Worm (Caenorhabditis elegans) whole organism, L2 larva: ENCODE data around the gene gei-6.

ENCODE experiments used
- C34F6.9 ChIP-seq: fragments of 150-350 bp; optimal IDR thresholded peaks from 2 replicates; lab custom pipeline; 2014; ENCODE audit warnings: missing biosample characterization, missing genetic modification characterization
- F13H6.1 ChIP-seq: sonication (generic microtip); optimal IDR thresholded peaks from 2 replicates; lab custom pipeline; 2016; ENCODE audit warnings: missing genetic modification characterization, missing compliant biosample characterization
- R02D3.7 ChIP-seq: fragments of 150-350 bp; optimal IDR thresholded peaks from 2 replicates; lab custom pipeline; 2014; ENCODE audit warnings: missing biosample characterization, missing genetic modification characterization
- Y55F3AM.14 ChIP-seq: fragments of 200-800 bp; sonication (Bioruptor generic); optimal IDR thresholded peaks from 2 replicates; lab custom pipeline; 2018; ENCODE audit warnings: mild to moderate bottlenecking, missing genetic modification characterization, missing compliant biosample characterization
- ZK546.5 ChIP-seq: sonication (generic microtip); optimal IDR thresholded peaks from 2 replicates; lab custom pipeline; 2017; ENCODE audit warnings: missing biosample characterization, missing genetic modification characterization
- alr-1 ChIP-seq: fragments of 150-350 bp; optimal IDR thresholded peaks from 2 replicates; lab custom pipeline; 2014; ENCODE audit warnings: missing biosample characterization, missing genetic modification characterization
- ama-1 ChIP-seq: fragments of 150-350 bp; optimal IDR thresholded peaks from 2 replicates; lab custom pipeline; 2018; ENCODE audit warnings: inconsistent platforms
- crh-2 ChIP-seq: sonication (generic microtip); optimal IDR thresholded peaks from 2 replicates; lab custom pipeline; 2017; ENCODE audit warnings: missing biosample characterization, missing genetic modification characterization
- dmd-4 ChIP-seq: sonication (generic microtip); optimal IDR thresholded peaks from 2 replicates; lab custom pipeline; 2017; ENCODE audit warnings: missing biosample characterization, missing genetic modification characterization
- egl-27 ChIP-seq: sonication (generic microtip); optimal IDR thresholded peaks from 3 replicates; lab custom pipeline; 2017; ENCODE audit warnings: missing biosample characterization, missing genetic modification reagents, missing genetic modification characterization
- elt-1 ChIP-seq: fragments of 150-350 bp; optimal IDR thresholded peaks from 2 replicates; lab custom pipeline; 2014; ENCODE audit warnings: missing biosample characterization, missing genetic modification characterization
- elt-3 ChIP-seq: sonication (generic microtip); optimal IDR thresholded peaks from 2 replicates; lab custom pipeline; 2017; ENCODE audit warnings: missing biosample characterization, missing genetic modification characterization
- fos-1 ChIP-seq: fragments of 150-350 bp; optimal IDR thresholded peaks from 2 replicates; lab custom pipeline; 2014; ENCODE audit warnings: missing biosample characterization, missing genetic modification characterization
- gmeb-1 ChIP-seq: fragments of 150-350 bp; optimal IDR thresholded peaks from 2 replicates; lab custom pipeline; 2014; ENCODE audit warnings: missing biosample characterization, missing genetic modification characterization
- lin-11 ChIP-seq: fragments of 150-350 bp; sonication (generic microtip); optimal IDR thresholded peaks from 2 replicates; lab custom pipeline; 2014; ENCODE audit warnings: missing biosample characterization, missing genetic modification characterization, inconsistent platforms, mixed read lengths
- lin-13 ChIP-seq: fragments of 150-350 bp; optimal IDR thresholded peaks from 2 replicates; lab custom pipeline; 2014; ENCODE audit warnings: missing biosample characterization, missing genetic modification reagents, missing genetic modification characterization
- lin-39 ChIP-seq: fragments of 150-350 bp; optimal IDR thresholded peaks from 2 replicates; lab custom pipeline; 2014; ENCODE audit warnings: missing biosample characterization, missing genetic modification reagents, missing genetic modification characterization
- lsy-2 ChIP-seq, 2 experiments: fragments of 150-350 bp in 1 of 2; sonication (generic microtip) in 1 of 2; optimal IDR thresholded peaks; 2 replicates each; lab custom pipeline; 2014 to 2017; ENCODE audit warnings: missing biosample characterization in 2 of 2, missing genetic modification characterization in 2 of 2
- mab-5 ChIP-seq: fragments of 150-350 bp; optimal IDR thresholded peaks from 2 replicates; lab custom pipeline; 2014; ENCODE audit warnings: missing biosample characterization, missing genetic modification characterization
- mbf-1 ChIP-seq: sonication (generic microtip); optimal IDR thresholded peaks from 2 replicates; lab custom pipeline; 2017; ENCODE audit warnings: missing biosample characterization, missing genetic modification characterization
- nhr-12 ChIP-seq: fragments of 150-350 bp; optimal IDR thresholded peaks from 2 replicates; lab custom pipeline; 2014; ENCODE audit warnings: missing biosample characterization, missing genetic modification characterization
- nhr-129 ChIP-seq: fragments of 150-350 bp; optimal IDR thresholded peaks from 2 replicates; lab custom pipeline; 2014; ENCODE audit warnings: missing biosample characterization, missing genetic modification characterization
- nhr-21 ChIP-seq: fragments of 150-350 bp; optimal IDR thresholded peaks from 2 replicates; lab custom pipeline; 2014; ENCODE audit warnings: missing biosample characterization, missing genetic modification characterization
- nhr-25 ChIP-seq: fragments of 150-350 bp; sonication (generic microtip); optimal IDR thresholded peaks from 3 replicates; lab custom pipeline; 2014; ENCODE audit warnings: missing biosample characterization, missing genetic modification characterization
- nhr-6 ChIP-seq: fragments of 150-350 bp; optimal IDR thresholded peaks from 2 replicates; lab custom pipeline; 2014; ENCODE audit warnings: missing biosample characterization, missing genetic modification characterization
- nhr-77 ChIP-seq: fragments of 150-350 bp; optimal IDR thresholded peaks from 2 replicates; lab custom pipeline; 2014; ENCODE audit warnings: missing biosample characterization, missing genetic modification characterization
- sem-4 ChIP-seq: fragments of 150-350 bp; optimal IDR thresholded peaks from 2 replicates; lab custom pipeline; 2014; ENCODE audit warnings: missing biosample characterization, missing genetic modification reagents, missing genetic modification characterization
- sma-3 ChIP-seq: sonication (generic microtip); optimal IDR thresholded peaks from 2 replicates; lab custom pipeline; 2016; ENCODE audit warnings: missing genetic modification reagents, missing genetic modification characterization, missing compliant biosample characterization
- sma-9 ChIP-seq, 2 experiments: fragments of 150-350 bp in 1 of 2; sonication (generic microtip) in 1 of 2; optimal IDR thresholded peaks; 2 replicates each; lab custom pipeline; 2014 to 2016; ENCODE audit warnings: missing genetic modification characterization in 2 of 2, mild to moderate bottlenecking in 1 of 2, missing biosample characterization in 1 of 2, missing compliant biosample characterization in 1 of 2, missing genetic modification reagents in 1 of 2, moderate library complexity in 1 of 2
- unc-39 ChIP-seq: fragments of 150-350 bp; optimal IDR thresholded peaks from 2 replicates; lab custom pipeline; 2014; ENCODE audit warnings: missing biosample characterization, missing genetic modification characterization
- unc-55 ChIP-seq: fragments of 150-350 bp; sonication (generic microtip); optimal IDR thresholded peaks from 3 replicates; lab custom pipeline; 2014; ENCODE audit warnings: missing biosample characterization, missing genetic modification reagents, missing genetic modification characterization
- unc-62 ChIP-seq: fragments of 150-350 bp; optimal IDR thresholded peaks from 2 replicates; lab custom pipeline; 2014; ENCODE audit warnings: missing biosample characterization, missing genetic modification reagents, missing genetic modification characterization
- zag-1 ChIP-seq: fragments of 150-350 bp; optimal IDR thresholded peaks from 2 replicates; lab custom pipeline; 2014; ENCODE audit warnings: missing biosample characterization, missing genetic modification characterization
- ztf-1 ChIP-seq: fragments of 200-800 bp; sonication (Bioruptor generic); conservative IDR thresholded peaks from 2 replicates; pipeline ENCODE4 v1.3.6; 2022; ENCODE audit warnings: missing genetic modification characterization, missing compliant biosample characterization
- ztf-11 ChIP-seq: sonication (generic microtip); optimal IDR thresholded peaks from 2 replicates; lab custom pipeline; 2017; ENCODE audit warnings: missing biosample characterization, missing genetic modification characterization
- ztf-4 ChIP-seq: fragments of 150-350 bp; optimal IDR thresholded peaks from 2 replicates; lab custom pipeline; 2014; ENCODE audit warnings: missing biosample characterization, missing genetic modification characterization

gei-6 gene

ce11 chrV:7230847-7231246, at the start of gene gei-6, which contains the start of gene krr-1:
TSS of gene gei-6 (minus strand) at chrV:7230848.
TSS of gene krr-1 (plus strand) at chrV:7231190.
- TF ChIP-seq unc-39 (no peak), alr-1 (tag; lab: Kevin White, UChicago) (no peak), nhr-25 (no peak), sem-4 (tag; lab: Kevin White, UChicago) (peak; percentile 52), sma-9 (GFP tag; optimal IDR thresholded peaks at IDR 0.05; lab: Kevin White, UChicago) (peak; percentile 47), sma-9 (tag; optimal IDR thresholded peaks at IDR 0.05; lab: Kevin White, UChicago) (no peak), nhr-12 (tag; lab: Kevin White, UChicago) (no peak), egl-27 (no peak), F13H6.1 (tag; lab: Kevin White, UChicago) (peak; percentile 46), sma-3 (GFP tag; lab: Kevin White, UChicago) (peak; percentile 43), zag-1 (tag; lab: Kevin White, UChicago) (no peak), ztf-11 (tag; lab: Kevin White, UChicago) (no peak), lin-11 (tag; lab: Kevin White, UChicago) (peak; percentile 59), C34F6.9 (tag; lab: Kevin White, UChicago) (peak; percentile 29), unc-55 (GFP tag; lab: Kevin White, UChicago) (peak; percentile 79), elt-1 (tag; lab: Kevin White, UChicago) (no peak), R02D3.7 (tag; lab: Kevin White, UChicago) (no peak), gmeb-1 (tag; lab: Kevin White, UChicago) (peak; percentile 75), lsy-2 (tag; optimal IDR thresholded peaks at IDR 0.05; lab: Kevin White, UChicago) (peak in 1 of 2 experiments; percentile 54), fos-1 (tag; lab: Kevin White, UChicago) (peak; percentile 15), Y55F3AM.14 (no peak), nhr-129 (peak; percentile 16), mab-5 (tag; lab: Kevin White, UChicago) (peak; percentile 49), lin-13 (GFP tag; lab: Kevin White, UChicago) (peak; percentile 10)

DNA sequence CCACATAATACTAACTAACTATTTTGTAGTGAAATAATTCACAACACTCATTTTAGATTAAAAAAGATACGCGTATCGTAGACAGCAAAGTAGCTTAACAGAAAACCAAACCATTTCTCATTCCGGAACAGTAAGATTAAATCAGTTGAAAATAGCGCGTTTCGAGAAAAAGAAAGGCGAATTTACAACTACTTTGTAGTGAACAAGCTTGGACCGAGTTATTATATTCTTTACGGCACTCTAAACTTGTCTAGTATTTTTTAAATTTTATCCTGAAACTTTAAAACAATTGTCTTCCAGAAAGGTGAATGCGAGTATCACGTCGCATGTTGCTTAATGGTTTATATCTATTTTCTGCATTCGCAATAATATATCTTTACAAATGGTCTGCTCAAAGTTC, 48.4 kb upstream of the gei-6 start, which contains the start of gene C13A2.4:
TSS of gene C13A2.4 (plus strand) at position 301 of the 400 bp plus-strand sequence.
- TF ChIP-seq ZK546.5 (no peak), zag-1 (tag; lab: Kevin White, UChicago) (no peak), sma-3 (GFP tag; lab: Kevin White, UChicago) (no peak)

DNA sequence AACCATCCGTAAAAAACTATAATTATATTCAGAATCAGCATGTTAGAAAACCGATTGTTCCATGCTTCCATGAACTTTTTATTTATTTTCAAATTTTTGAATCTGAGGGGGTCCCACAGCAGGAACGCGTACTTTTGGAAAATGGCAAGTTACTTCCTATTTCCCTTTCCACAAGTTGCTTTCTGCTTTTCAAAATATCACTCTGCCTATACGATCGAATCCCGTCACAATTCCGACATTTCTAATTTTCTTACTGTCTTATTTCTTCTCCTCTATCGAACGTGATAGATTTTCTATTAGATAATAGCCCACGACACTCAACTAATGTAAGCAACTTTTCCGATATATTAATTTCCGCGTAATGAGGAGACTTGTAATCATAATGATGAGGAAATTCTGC, 44.8 kb upstream of the gei-6 start, which contains the start of gene C13A2.5:
TSS of gene C13A2.5 (plus strand) at position 301 of the 400 bp plus-strand sequence.
- TF ChIP-seq mab-5 (tag; lab: Kevin White, UChicago) (no peak), ztf-11 (tag; lab: Kevin White, UChicago) (no peak), elt-3 (tag; lab: Kevin White, UChicago) (no peak), sem-4 (tag; lab: Kevin White, UChicago) (no peak), egl-27 (no peak), nhr-25 (no peak), ztf-4 (no peak), unc-62 (no peak)

DNA sequence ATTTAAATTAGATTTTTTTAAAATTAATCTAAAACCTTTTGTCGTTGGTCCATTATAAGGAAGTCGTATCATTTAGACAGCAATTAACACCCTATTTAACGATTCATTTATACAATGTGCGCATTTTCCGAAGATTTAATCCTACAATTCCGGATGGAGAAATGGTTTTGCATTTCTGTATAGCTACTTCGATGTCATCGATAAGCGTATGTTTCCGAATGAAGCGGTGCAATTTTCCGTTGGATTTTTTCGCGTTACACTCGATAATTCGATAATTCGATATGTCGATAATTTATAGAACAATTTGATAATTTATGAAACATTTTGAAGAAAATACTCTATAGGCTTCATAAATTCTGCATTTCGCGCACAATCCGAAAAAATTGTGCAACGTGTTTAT, 44.3 kb upstream of the gei-6 start, which contains the start of gene C13A2.10:
TSS of gene C13A2.10 (minus strand) at position 101 of the 400 bp plus-strand sequence.
- no peak for TF ChIP-seq F13H6.1 (tag; lab: Kevin White, UChicago)
- TF ChIP-seq nhr-6 (tag; lab: Kevin White, UChicago): no peak
- no peak for TF ChIP-seq mbf-1 (tag; lab: Kevin White, UChicago)
- no peak for TF ChIP-seq ama-1 (lab: Kevin White, UChicago)
- TF ChIP-seq egl-27: no peak
- no peak for TF ChIP-seq crh-2 (tag; lab: Kevin White, UChicago)
- no peak for TF ChIP-seq nhr-77 (tag; lab: Kevin White, UChicago)
- TF ChIP-seq ztf-4: no peak
- TF ChIP-seq R02D3.7 (tag; lab: Kevin White, UChicago): no peak
- TF ChIP-seq elt-3 (tag; lab: Kevin White, UChicago): no peak
- TF ChIP-seq sma-3 (GFP tag; lab: Kevin White, UChicago): no peak
- TF ChIP-seq ztf-11 (tag; lab: Kevin White, UChicago): no peak
- TF ChIP-seq nhr-21 (tag; lab: Kevin White, UChicago): no peak
- no peak for TF ChIP-seq lin-39 (tag; lab: Kevin White, UChicago)
- no peak for TF ChIP-seq dmd-4 (tag; lab: Kevin White, UChicago)
- no peak for TF ChIP-seq ztf-1 (GFP tag; lab: Robert Waterston, UW)
